Fruit fly (Drosophila melanogaster) whole organism, adult: ENCODE data around the gene ZnT63C.
A peak's percentile ranks its signal among the peaks of the same experiment; 100 is the strongest.

ENCODE experiments used
- CG12768 ChIP-seq: fragments of 200-800 bp; sonication (Bioruptor generic); optimal IDR thresholded peaks from 2 replicates; lab custom pipeline; 2017; ENCODE audit warnings: missing biosample characterization, missing genetic modification characterization, mild to moderate bottlenecking, moderate library complexity, missing genetic modification reagents
- CG14711 ChIP-seq: fragments of 200-800 bp; sonication (Bioruptor generic); optimal IDR thresholded peaks from 2 replicates; lab custom pipeline; 2018; ENCODE audit warnings: missing biosample characterization, mild to moderate bottlenecking, missing genetic modification characterization, moderate library complexity
- CG1620 ChIP-seq: fragments of 200-800 bp; sonication (Bioruptor generic); optimal IDR thresholded peaks from 2 replicates; lab custom pipeline; 2016; ENCODE audit warnings: missing biosample characterization, missing genetic modification characterization
- CG33017 ChIP-seq: fragments of 200-800 bp; sonication (Bioruptor generic); optimal IDR thresholded peaks from 2 replicates; lab custom pipeline; 2018; ENCODE audit warnings: missing biosample characterization, mild to moderate bottlenecking, missing genetic modification characterization, moderate library complexity
- CG5204 ChIP-seq: fragments of 200-800 bp; sonication (Bioruptor generic); optimal IDR thresholded peaks from 2 replicates; lab custom pipeline; 2016; ENCODE audit warnings: missing biosample characterization, missing genetic modification characterization
- CG7045 ChIP-seq: fragments of 200-800 bp; sonication (Bioruptor generic); optimal IDR thresholded peaks from 2 replicates; lab custom pipeline; 2017; ENCODE audit warnings: missing biosample characterization, mild to moderate bottlenecking, missing genetic modification characterization
- CG7101 ChIP-seq: fragments of 200-800 bp; sonication (Bioruptor generic); optimal IDR thresholded peaks from 2 replicates; lab custom pipeline; 2018; ENCODE audit warnings: missing biosample characterization, mild to moderate bottlenecking, missing genetic modification characterization, moderate library complexity
- Clk ChIP-seq: fragments of 200-800 bp; sonication (Bioruptor generic); optimal IDR thresholded peaks from 2 replicates; lab custom pipeline; 2017; ENCODE audit warnings: missing biosample characterization, missing genetic modification characterization
- Crg-1 ChIP-seq: fragments of 200-800 bp; sonication (Bioruptor generic); optimal IDR thresholded peaks from 2 replicates; lab custom pipeline; 2016; ENCODE audit warnings: missing biosample characterization, missing genetic modification characterization
- Hr96 ChIP-seq: fragments of 200-800 bp; sonication (Bioruptor generic); optimal IDR thresholded peaks from 2 replicates; lab custom pipeline; 2016; ENCODE audit warnings: missing biosample characterization, missing genetic modification characterization
- Mnt ChIP-seq: fragments of 200-800 bp; sonication (Bioruptor generic); optimal IDR thresholded peaks from 2 replicates; lab custom pipeline; 2016; ENCODE audit warnings: missing biosample characterization, mild to moderate bottlenecking, missing genetic modification characterization
- bab1 ChIP-seq: fragments of 200-800 bp; sonication (Bioruptor generic); optimal IDR thresholded peaks from 3 replicates; lab custom pipeline; 2019; ENCODE audit warnings: missing biosample characterization, mild to moderate bottlenecking, missing genetic modification characterization, moderate library complexity
- cic ChIP-seq: fragments of 200-800 bp; sonication (Bioruptor generic); optimal IDR thresholded peaks from 2 replicates; lab custom pipeline; 2017; ENCODE audit warnings: missing biosample characterization, mild to moderate bottlenecking, missing genetic modification characterization, moderate library complexity
- cnc ChIP-seq, 2 experiments: fragments of >200 bp; optimal IDR thresholded peaks; 2 replicates each; lab custom pipeline; 2017
- kay ChIP-seq: fragments of 200-800 bp; sonication (Bioruptor generic); peaks from one replicate; lab custom pipeline; 2016; ENCODE audit warnings: missing biosample characterization, missing genetic modification characterization, borderline replicate concordance
- ovo ChIP-seq: fragments of 200-800 bp; sonication (Bioruptor generic); optimal IDR thresholded peaks from 2 replicates; lab custom pipeline; 2016; ENCODE audit warnings: missing biosample characterization, missing genetic modification characterization
- pad ChIP-seq: fragments of 200-800 bp; sonication (Bioruptor generic); optimal IDR thresholded peaks from 3 replicates; lab custom pipeline; 2017; ENCODE audit warnings: missing biosample characterization, missing genetic modification characterization, mild to moderate bottlenecking, moderate library complexity, missing genetic modification reagents
- tj ChIP-seq: fragments of 200-800 bp; sonication (Bioruptor generic); optimal IDR thresholded peaks from 3 replicates; lab custom pipeline; 2017; ENCODE audit warnings: missing biosample characterization, mild to moderate bottlenecking, missing genetic modification characterization, moderate library complexity
- toe ChIP-seq: fragments of 200-800 bp; sonication (Bioruptor generic); optimal IDR thresholded peaks from 2 replicates; lab custom pipeline; 2016; ENCODE audit warnings: missing biosample characterization, missing genetic modification characterization

ZnT63C gene

DNA sequence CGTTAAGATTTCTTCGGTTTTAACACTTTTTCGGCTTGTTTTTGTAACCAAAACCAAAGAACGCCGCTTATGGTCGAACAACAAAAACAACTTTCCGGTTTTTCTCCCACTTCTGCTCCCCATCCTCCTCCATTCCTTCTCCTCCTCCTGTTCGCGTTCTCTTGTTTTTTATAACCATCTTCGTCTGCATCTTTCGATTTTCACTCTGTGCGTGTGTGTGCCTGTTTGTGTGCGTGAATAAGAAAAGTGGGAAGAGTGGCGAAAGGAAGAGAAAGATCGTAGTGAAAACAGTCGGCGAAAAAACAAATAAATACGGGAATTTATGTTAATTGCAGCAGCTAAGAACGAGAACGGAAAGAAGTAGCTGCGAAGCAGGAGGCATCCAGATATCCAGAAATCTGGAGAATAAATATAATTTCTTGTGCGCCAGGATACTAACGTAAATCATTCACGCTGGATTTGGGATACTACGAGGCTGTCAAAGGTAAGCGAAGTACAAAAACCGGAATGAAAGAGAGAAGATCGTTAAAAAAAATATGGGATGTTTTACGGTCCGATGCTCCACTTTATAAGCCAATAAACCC, 33.9 kb downstream of the ZnT63C start:
- TF ChIP-seq CG12768 (GFP tag; lab: Kevin White, UChicago) = no peak
- no peak for TF ChIP-seq kay (GFP tag; lab: Kevin White, UChicago)
- TF ChIP-seq toe (GFP tag; lab: Kevin White, UChicago) = no peak
- no peak for TF ChIP-seq ovo (GFP tag; lab: Kevin White, UChicago)
- no peak for TF ChIP-seq Clk (GFP tag; lab: Kevin White, UChicago)
- no peak for TF ChIP-seq cnc (optimal IDR thresholded peaks at IDR 0.05; lab: Kevin White, UChicago)
- TF ChIP-seq cic (GFP tag; lab: Kevin White, UChicago) = no peak
- TF ChIP-seq Mnt (GFP tag; lab: Kevin White, UChicago) = no peak
- TF ChIP-seq CG5204 (GFP tag; lab: Kevin White, UChicago) = no peak
- TF ChIP-seq CG7045 = no peak
- no peak for TF ChIP-seq Crg-1 (GFP tag; lab: Kevin White, UChicago)
- no peak for TF ChIP-seq CG33017 (tag; lab: Kevin White, UChicago)
- TF ChIP-seq Hr96 (GFP tag; lab: Kevin White, UChicago) = no peak
- TF ChIP-seq tj (GFP tag; lab: Kevin White, UChicago) = no peak
- no peak for TF ChIP-seq CG14711 (tag; lab: Kevin White, UChicago)
- no peak for TF ChIP-seq bab1 (GFP tag; lab: Kevin White, UChicago)
- TF ChIP-seq pad (GFP tag; lab: Kevin White, UChicago) = no peak

DNA sequence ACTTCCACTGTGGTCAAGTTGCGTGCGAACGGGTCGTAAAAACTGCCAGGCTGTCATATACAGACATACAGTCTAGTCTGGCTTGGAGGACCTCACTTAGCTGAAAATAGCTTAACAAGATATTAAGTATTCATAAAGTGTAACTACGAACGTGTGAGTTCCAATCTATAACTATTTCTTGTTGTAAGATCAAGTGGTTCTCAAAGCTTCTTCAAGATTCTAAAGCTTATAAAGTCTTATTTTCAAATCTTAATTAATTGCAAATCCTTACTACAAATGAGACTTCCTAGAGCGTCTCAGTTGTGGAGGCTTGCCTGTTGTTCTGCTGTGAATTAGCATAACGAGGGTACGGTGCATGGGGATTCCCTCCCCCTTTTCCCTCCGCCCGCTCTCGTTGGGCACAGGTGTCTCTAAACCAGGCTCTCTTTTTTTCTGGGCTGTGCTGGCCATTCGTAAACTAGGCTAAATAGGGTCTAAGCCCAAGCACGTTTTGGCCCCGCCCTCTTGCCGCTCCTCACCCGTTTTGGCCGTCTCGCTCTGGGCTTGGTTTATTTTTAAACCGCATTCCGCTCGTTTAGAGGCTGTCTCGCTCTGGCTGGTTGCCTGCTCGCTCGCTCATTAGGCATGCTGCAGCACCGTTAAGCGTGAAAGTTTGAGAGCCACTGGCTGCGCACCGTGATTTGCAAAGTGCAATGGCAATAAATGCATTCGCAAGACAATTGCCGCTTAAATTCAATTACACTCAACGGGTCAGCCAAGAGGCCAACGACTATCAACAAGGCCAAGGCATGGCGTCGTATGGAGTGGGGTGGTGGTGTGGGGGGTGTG, 34.7 kb downstream of the ZnT63C start:
- TF ChIP-seq CG7045 (no peak), CG12768 (GFP tag; lab: Kevin White, UChicago) (no peak), bab1 (GFP tag; lab: Kevin White, UChicago) (no peak), CG1620 (GFP tag; lab: Kevin White, UChicago) (no peak), CG14711 (tag; lab: Kevin White, UChicago) (no peak), Mnt (GFP tag; lab: Kevin White, UChicago) (peak; percentile 14), ovo (GFP tag; lab: Kevin White, UChicago) (peak; percentile 97), pad (GFP tag; lab: Kevin White, UChicago) (no peak), Crg-1 (GFP tag; lab: Kevin White, UChicago) (peak; percentile 17), kay (GFP tag; lab: Kevin White, UChicago) (peak; percentile 10)

DNA sequence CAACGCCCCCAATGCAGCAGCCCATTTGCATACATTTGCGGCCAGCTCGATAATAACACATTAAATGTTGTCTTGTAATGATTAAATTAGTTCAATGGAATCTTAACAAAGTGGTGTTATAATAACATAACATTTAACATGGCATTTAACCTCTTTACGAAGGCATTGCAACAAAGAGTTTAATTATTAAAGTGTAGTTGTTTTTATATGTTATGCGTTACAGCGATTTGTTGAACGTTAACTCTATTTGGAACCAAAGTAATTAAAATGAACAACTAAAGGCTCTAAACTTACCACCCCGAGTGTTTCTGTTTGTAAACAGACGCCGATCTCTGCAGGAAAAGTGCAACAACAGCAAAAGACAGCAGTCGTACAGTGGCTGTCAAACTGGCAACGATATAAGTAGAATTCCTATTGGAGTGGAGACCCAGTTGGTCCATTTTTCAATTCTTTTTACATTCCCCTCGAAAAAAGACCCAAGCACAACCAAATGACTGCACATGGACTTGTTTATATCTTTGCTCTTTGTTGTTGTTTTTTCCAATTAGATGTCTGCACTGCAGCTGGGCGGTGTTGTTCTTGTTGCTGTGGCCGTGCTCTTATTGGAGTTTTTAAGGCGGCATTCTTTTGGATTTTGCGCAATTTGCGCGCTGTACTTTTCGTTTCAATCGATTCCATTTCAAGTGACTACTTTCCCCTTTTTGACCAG, 35.5 kb downstream of the ZnT63C start:
- TF ChIP-seq CG12768 (GFP tag; lab: Kevin White, UChicago) = no peak
- TF ChIP-seq CG14711 (tag; lab: Kevin White, UChicago) = peak; percentile 6

- TF ChIP-seq CG7045 (no peak), CG1620 (GFP tag; lab: Kevin White, UChicago) (no peak), pad (GFP tag; lab: Kevin White, UChicago) (no peak), kay (GFP tag; lab: Kevin White, UChicago) (peak; percentile 45), CG7101 (tag; lab: Kevin White, UChicago) (peak; percentile 10), tj (GFP tag; lab: Kevin White, UChicago) (peak; percentile 22), CG14711 (tag; lab: Kevin White, UChicago) (peak; percentile 4), bab1 (GFP tag; lab: Kevin White, UChicago) (no peak)
Observed at dm6 chr3L:3339695-3340226, 36.3 kb downstream of the ZnT63C start.

dm6 chr3L:3342307-3342940, 38.9 kb downstream of the ZnT63C start:
- TF ChIP-seq ovo (GFP tag; lab: Kevin White, UChicago) (no peak), tj (GFP tag; lab: Kevin White, UChicago) (peak; percentile 66), cic (GFP tag; lab: Kevin White, UChicago) (no peak)

DNA sequence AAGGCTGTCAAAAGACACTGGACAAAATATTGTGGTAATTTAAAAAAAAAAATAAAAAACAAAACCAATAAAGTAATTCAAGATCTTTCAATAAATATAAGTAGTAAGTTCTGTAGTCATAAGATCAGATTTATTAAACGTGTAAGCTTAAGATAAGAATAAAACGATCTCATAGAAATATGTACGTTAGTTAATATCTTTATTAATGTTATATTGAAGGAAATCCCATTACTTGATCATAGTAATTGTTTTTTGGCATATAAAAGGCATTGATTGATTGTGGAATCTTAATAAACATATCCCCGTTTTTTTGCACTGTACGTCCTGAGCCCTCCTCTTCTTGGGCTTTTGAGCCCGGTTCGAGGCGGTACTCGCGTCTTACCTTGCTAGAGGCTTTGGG, 39.8 kb downstream of the ZnT63C start:
- TF ChIP-seq kay (GFP tag; lab: Kevin White, UChicago) (peak; percentile 48), bab1 (GFP tag; lab: Kevin White, UChicago) (no peak)
